Worm (Caenorhabditis elegans) whole organism, young adult: ENCODE measurements around the gene C44B7.7.

ENCODE experiments used
- F49E8.2 ChIP-seq: sonication (generic microtip); optimal IDR thresholded peaks from 3 replicates; lab custom pipeline; 2017; ENCODE audit warnings: missing genetic modification characterization, mild to moderate bottlenecking, missing compliant biosample characterization, antibody characterized with exemption, moderate library complexity; ENCODE audit not compliant: insufficient read depth
- Y53G8AR.9 ChIP-seq: fragments of 200-800 bp; sonication (Bioruptor generic); conservative IDR thresholded peaks from 2 replicates; pipeline ENCODE4 v1.3.6; 2022; ENCODE audit warnings: missing genetic modification reagents, missing genetic modification characterization, missing compliant biosample characterization
- Y79H2A.3 ChIP-seq: fragments of 200-800 bp; sonication (Bioruptor generic); conservative IDR thresholded peaks from 2 replicates; pipeline ENCODE4 v1.3.6; 2022; ENCODE audit warnings: missing genetic modification reagents, missing genetic modification characterization, missing compliant biosample characterization
- attf-5 ChIP-seq: fragments of 200-800 bp; sonication (Bioruptor generic); optimal IDR thresholded peaks from 2 replicates; lab custom pipeline; 2018; ENCODE audit warnings: mild to moderate bottlenecking, missing genetic modification characterization, missing compliant biosample characterization
- cebp-1 ChIP-seq, 2 experiments: fragments of 200-800 bp in 1 of 2; sonication (Bioruptor generic) in 1 of 2; sonication (generic microtip) in 1 of 2; IDR thresholded peaks in 1 of 2; optimal IDR thresholded peaks in 1 of 2; 2 replicates each; pipeline versions ENCODE4 v1.3.6 to Lab custom; 2017 to 2022; ENCODE audit warnings: missing compliant biosample characterization in 2 of 2, missing genetic modification characterization in 2 of 2, mild to moderate bottlenecking in 1 of 2, missing genetic modification reagents in 1 of 2, moderate library complexity in 1 of 2
- ets-4 ChIP-seq: fragments of 200-800 bp; sonication (Bioruptor generic); optimal IDR thresholded peaks from 2 replicates; lab custom pipeline; 2018; ENCODE audit warnings: mild to moderate bottlenecking, missing genetic modification characterization, missing compliant biosample characterization
- fkh-3 ChIP-seq: sonication (generic microtip); optimal IDR thresholded peaks from 2 replicates; lab custom pipeline; 2016; ENCODE audit warnings: mild to moderate bottlenecking, missing genetic modification characterization, missing compliant biosample characterization
- him-1 ChIP-seq: sonication (generic microtip); optimal IDR thresholded peaks from 2 replicates; lab custom pipeline; 2016; ENCODE audit warnings: missing genotype, missing genetic modification reagents, missing genetic modification characterization, missing compliant biosample characterization
- hrde-1 ChIP-seq: sonication (generic microtip); optimal IDR thresholded peaks from 2 replicates; lab custom pipeline; 2016; ENCODE audit warnings: missing genetic modification characterization, mild to moderate bottlenecking, missing compliant biosample characterization, moderate library complexity, missing genotype, missing genetic modification reagents, borderline replicate concordance
- hsf-1 ChIP-seq: fragments of 200-800 bp; sonication (Bioruptor generic); IDR thresholded peaks from 2 replicates; pipeline ENCODE4 v1.3.6; 2022; ENCODE audit warnings: missing genetic modification reagents, missing genetic modification characterization, missing compliant biosample characterization
- let-526 ChIP-seq: fragments of 200-800 bp; sonication (Bioruptor generic); IDR thresholded peaks from 2 replicates; pipeline ENCODE4 v1.3.6; 2022; ENCODE audit warnings: missing genetic modification reagents, missing genetic modification characterization, missing compliant biosample characterization
- lin-26 ChIP-seq: fragments of 200-800 bp; sonication (Bioruptor generic); IDR thresholded peaks from 2 replicates; pipeline ENCODE4 v1.3.6; 2022; ENCODE audit warnings: missing genetic modification reagents, missing genetic modification characterization, missing compliant biosample characterization
- lin-35 ChIP-seq, 3 experiments: fragments of 150-350 bp in 2 of 3; sonication (generic microtip) in 1 of 3; optimal IDR thresholded peaks; 2 replicates each; lab custom pipeline; 2014 to 2018; ENCODE audit warnings: missing biosample characterization in 3 of 3, missing genetic modification characterization in 3 of 3, missing genetic modification reagents in 3 of 3
- lin-40 ChIP-seq: sonication (generic microtip); optimal IDR thresholded peaks from 2 replicates; lab custom pipeline; 2016; ENCODE audit warnings: missing genetic modification characterization, mild to moderate bottlenecking, missing compliant biosample characterization, missing genotype, missing genetic modification reagents
- lin-54 ChIP-seq: fragments of 200-800 bp; sonication (Bioruptor generic); optimal IDR thresholded peaks from 2 replicates; lab custom pipeline; 2018; ENCODE audit warnings: mild to moderate bottlenecking, missing genetic modification characterization, missing compliant biosample characterization
- lir-1 ChIP-seq: fragments of 200-800 bp; sonication (Bioruptor generic); conservative IDR thresholded peaks from 2 replicates; pipeline ENCODE4 v1.3.6; 2022; ENCODE audit warnings: missing genetic modification reagents, missing genetic modification characterization, missing compliant biosample characterization
- lsl-1 ChIP-seq: fragments of 200-800 bp; sonication (Bioruptor generic); optimal IDR thresholded peaks from 2 replicates; lab custom pipeline; 2018; ENCODE audit warnings: mild to moderate bottlenecking, missing genetic modification characterization, moderate library complexity, missing compliant biosample characterization
- madf-10 ChIP-seq: sonication (generic microtip); optimal IDR thresholded peaks from 2 replicates; lab custom pipeline; 2016; ENCODE audit warnings: mild to moderate bottlenecking, missing genetic modification characterization, missing compliant biosample characterization
- mxl-1 ChIP-seq: sonication (generic microtip); optimal IDR thresholded peaks from 2 replicates; lab custom pipeline; 2016; ENCODE audit warnings: missing genetic modification characterization, missing compliant biosample characterization
- nfya-2 ChIP-seq: fragments of 200-800 bp; sonication (Bioruptor generic); IDR thresholded peaks from 2 replicates; pipeline ENCODE4 v1.3.6; 2022; ENCODE audit warnings: missing genetic modification reagents, missing genetic modification characterization, missing compliant biosample characterization
- nfyb-1 ChIP-seq: fragments of 200-800 bp; sonication (Bioruptor generic); IDR thresholded peaks from 2 replicates; pipeline ENCODE4 v1.3.6; 2022; ENCODE audit warnings: missing genetic modification reagents, missing genetic modification characterization, missing compliant biosample characterization
- nhr-80 ChIP-seq: sonication (generic microtip); optimal IDR thresholded peaks from 2 replicates; lab custom pipeline; 2016; ENCODE audit warnings: missing genetic modification characterization, missing compliant biosample characterization
- pbrm-1 ChIP-seq: fragments of 200-800 bp; sonication (Bioruptor generic); IDR thresholded peaks from 2 replicates; pipeline ENCODE4 v1.3.6; 2022; ENCODE audit warnings: missing genetic modification reagents, missing genetic modification characterization, missing compliant biosample characterization
- snpc-1.1 ChIP-seq: sonication (generic microtip); optimal IDR thresholded peaks from 2 replicates; lab custom pipeline; 2017; ENCODE audit warnings: missing genetic modification characterization, mild to moderate bottlenecking, missing compliant biosample characterization, antibody characterized with exemption, moderate library complexity, missing genotype, missing genetic modification reagents; ENCODE audit not compliant: insufficient read depth
- snpc-1.3 ChIP-seq: sonication (generic microtip); optimal IDR thresholded peaks from 2 replicates; lab custom pipeline; 2017; ENCODE audit warnings: missing genetic modification characterization, mild to moderate bottlenecking, missing compliant biosample characterization, antibody characterized with exemption, moderate library complexity, missing genotype, missing genetic modification reagents; ENCODE audit not compliant: insufficient read depth
- snpc-4 ChIP-seq, 5 experiments: fragments of 150-350 bp in 1 of 5; sonication (generic microtip) in 4 of 5; optimal IDR thresholded peaks; 2 replicates each; lab custom pipeline; 2014 to 2018; ENCODE audit warnings: missing genetic modification characterization in 5 of 5, missing biosample characterization in 3 of 5, antibody characterized with exemption in 2 of 5, mild to moderate bottlenecking in 2 of 5, missing compliant biosample characterization in 2 of 5, missing genotype in 2 of 5, moderate library complexity in 2 of 5, missing genetic modification reagents in 1 of 5
- somi-1 ChIP-seq: fragments of 200-800 bp; sonication (Bioruptor generic); optimal IDR thresholded peaks from 2 replicates; lab custom pipeline; 2018; ENCODE audit warnings: mild to moderate bottlenecking, missing genetic modification characterization, missing compliant biosample characterization
- sptf-2 ChIP-seq: fragments of 200-800 bp; sonication (Bioruptor generic); optimal IDR thresholded peaks from 2 replicates; lab custom pipeline; 2018; ENCODE audit warnings: mild to moderate bottlenecking, missing genetic modification characterization, missing compliant biosample characterization
- tbp1 ChIP-seq: fragments of 200-800 bp; sonication (Bioruptor generic); optimal IDR thresholded peaks from 2 replicates; lab custom pipeline; 2018; ENCODE audit warnings: mild to moderate bottlenecking, missing genetic modification characterization, missing compliant biosample characterization
- unc-62 ChIP-seq: fragments of 150-350 bp; optimal IDR thresholded peaks from 2 replicates; lab custom pipeline; 2014; ENCODE audit warnings: missing biosample characterization, missing genetic modification reagents, missing genetic modification characterization
- xnd-1 ChIP-seq: sonication (generic microtip); optimal IDR thresholded peaks from 2 replicates; lab custom pipeline; 2016; ENCODE audit warnings: missing genotype, missing genetic modification reagents, missing genetic modification characterization, missing compliant biosample characterization
- ztf-18 ChIP-seq: sonication (generic microtip); optimal IDR thresholded peaks from 2 replicates; lab custom pipeline; 2016; ENCODE audit warnings: missing genotype, mild to moderate bottlenecking, missing genetic modification characterization, missing compliant biosample characterization
- ztf-22 ChIP-seq: fragments of 200-800 bp; sonication (Bioruptor generic); optimal IDR thresholded peaks from 2 replicates; lab custom pipeline; 2018; ENCODE audit warnings: mild to moderate bottlenecking, missing genetic modification characterization, moderate library complexity, missing compliant biosample characterization
- ztf-25 ChIP-seq: fragments of 200-800 bp; sonication (Bioruptor generic); IDR thresholded peaks from 2 replicates; pipeline ENCODE4 v1.3.6; 2022; ENCODE audit warnings: missing genetic modification reagents, missing genetic modification characterization, missing compliant biosample characterization

C44B7.7 gene

DNA sequence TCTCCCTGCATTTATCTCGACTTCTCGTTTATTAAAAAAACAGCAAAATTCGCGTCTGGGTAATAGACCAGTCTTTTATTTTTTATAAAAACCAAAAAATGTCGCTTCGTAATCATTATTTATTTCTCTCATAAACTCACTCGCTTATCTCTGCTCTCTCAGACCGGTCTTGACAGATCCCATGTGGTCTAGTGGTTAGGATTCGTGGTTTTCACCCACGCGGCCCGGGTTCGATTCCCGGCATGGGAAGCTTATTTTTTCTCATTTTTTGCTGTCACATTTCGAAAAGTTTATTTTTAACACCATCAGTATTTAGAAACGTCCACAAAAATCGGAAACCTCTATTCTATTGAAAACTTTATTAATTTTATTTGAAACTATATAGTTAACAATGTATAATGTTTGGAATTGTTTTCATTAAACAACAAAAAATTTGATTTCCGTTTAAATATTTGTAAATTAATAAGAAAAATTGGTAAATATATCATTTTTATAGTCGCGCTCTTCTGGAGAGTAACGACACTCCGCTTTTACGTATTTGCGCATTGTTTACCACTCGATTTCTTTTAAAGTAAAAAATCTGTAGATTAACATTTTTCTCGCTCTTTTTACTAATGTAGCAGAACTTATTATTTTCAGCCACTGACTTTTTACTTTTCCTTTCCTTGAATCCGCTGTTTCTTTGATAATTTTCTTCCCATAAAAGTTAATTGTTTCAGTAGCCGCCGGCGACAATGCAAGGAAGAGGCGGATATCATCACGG, 18.2 kb upstream of the C44B7.7 start, which contains the start of gene hrpl-1 (continued):
- TF ChIP-seq him-1 (tag; lab: Kevin White, UChicago) (peak; percentile 15), ets-4 (no peak), lin-35 (GFP tag; optimal IDR thresholded peaks at IDR 0.05; lab: Kevin White, UChicago) (no peak), tbp1 (peak; percentile 90), snpc-4 (GFP tag; optimal IDR thresholded peaks at IDR 0.05; lab: Kevin White, UChicago) (no peak), snpc-4 (tag; optimal IDR thresholded peaks at IDR 0.05; lab: Kevin White, UChicago) (peak in 1 of 4 experiments; percentile 11), lin-26 (GFP tag; lab: Robert Waterston, UW) (0 out of 2 replicates have a peak, but pooled peaks have one; percentile 57), mxl-1 (peak; percentile 20), F49E8.2 (no peak), hrde-1 (tag; lab: Kevin White, UChicago) (peak; percentile 31), madf-10 (tag; lab: Kevin White, UChicago) (no peak), pbrm-1 (GFP tag; lab: Robert Waterston, UW) (0 out of 2 replicates have a peak, but pooled peaks have one; percentile 27)

DNA sequence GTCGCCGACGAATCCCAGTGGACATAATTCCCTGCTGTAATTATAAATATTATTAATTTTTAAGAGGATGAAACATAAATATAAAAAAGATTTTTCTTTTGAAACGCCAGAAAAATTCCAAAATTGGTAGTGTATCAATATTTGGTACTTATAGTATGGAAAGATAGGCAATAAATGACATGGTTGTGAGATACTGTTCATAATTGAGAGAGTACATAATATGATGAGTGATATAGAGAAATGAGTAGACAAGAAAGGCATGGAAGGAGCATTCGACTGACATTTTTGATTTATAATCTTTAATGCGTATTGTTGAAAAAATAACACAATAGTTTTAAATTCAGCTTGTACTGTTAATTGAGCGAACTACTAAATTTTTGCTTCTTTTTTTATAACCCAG, 17.5 kb upstream of the C44B7.7 start, which contains the start of gene C44B7.11:
TSS of gene C44B7.11 (minus strand) at position 34 of the 400 bp plus-strand sequence.
- no peak for TF ChIP-seq xnd-1 (tag; lab: Kevin White, UChicago)
- TF ChIP-seq nhr-80 (tag; lab: Kevin White, UChicago) = peak; percentile 30

DNA sequence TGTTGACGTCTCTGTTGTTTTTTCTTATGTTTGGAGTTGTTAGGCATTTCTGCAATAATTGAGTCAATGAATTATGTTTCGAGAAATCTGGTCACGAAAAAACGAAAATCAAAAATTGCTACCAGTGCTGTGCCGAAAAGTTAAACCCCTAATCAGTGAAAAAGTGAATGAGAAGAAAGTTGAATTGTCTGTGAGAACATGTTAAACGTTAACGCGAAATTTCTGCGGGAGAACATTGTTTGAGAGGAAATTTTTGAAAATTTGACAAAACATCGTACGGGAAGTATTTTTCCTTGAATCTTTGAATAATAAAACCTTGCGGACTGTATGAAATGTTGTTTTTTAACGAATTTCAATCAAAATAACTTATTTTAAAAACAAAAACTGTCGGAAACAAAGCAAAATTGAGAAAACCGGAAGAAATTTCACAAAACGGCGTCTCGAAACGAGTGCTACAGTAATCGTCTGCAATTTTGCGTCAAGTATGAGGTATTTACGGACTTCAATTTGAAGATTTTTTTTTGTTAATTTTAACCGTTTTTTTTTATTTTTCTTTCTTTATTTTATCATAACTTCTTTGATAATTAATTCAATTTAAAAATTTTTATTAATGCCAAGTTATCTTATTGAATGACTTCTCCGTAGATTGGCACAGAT, 13.8 kb upstream of the C44B7.7 start, which contains the start of gene adal-1:
TSS of gene adal-1 (minus strand) at position 51 of the 657 bp plus-strand sequence.
- TF ChIP-seq sptf-2 (no peak), ztf-18 (tag; lab: Kevin White, UChicago) (no peak), ztf-22 (GFP tag; lab: Kevin White, UChicago) (no peak), lsl-1 (GFP tag; lab: Kevin White, UChicago) (peak; percentile 61), snpc-1.1 (tag; lab: Kevin White, UChicago) (peak; percentile 6)

DNA sequence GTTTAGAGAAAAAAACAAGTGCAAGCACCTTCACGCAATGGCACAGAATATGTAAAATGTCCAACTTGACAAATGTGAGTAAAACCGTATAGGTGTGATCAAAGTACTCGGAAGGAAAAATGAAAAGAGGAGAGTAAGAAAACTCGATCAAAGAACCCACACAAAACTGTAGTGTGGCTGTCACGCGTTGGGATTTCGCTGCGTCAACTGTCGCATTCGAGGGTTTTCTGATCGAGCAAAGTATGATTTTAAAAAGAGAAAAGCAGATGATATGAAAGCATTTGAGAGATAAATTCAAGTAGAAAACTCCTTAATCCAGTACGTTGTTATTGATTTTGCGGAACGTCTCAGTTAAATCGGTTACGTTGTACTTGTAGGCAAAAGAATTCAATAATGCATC, 11.9 kb upstream of the C44B7.7 start:
- peak; percentile 46; the same call in 1 of the 2 replicates for TF ChIP-seq nfyb-1 (GFP tag; lab: Robert Waterston, UW)
- TF ChIP-seq Y53G8AR.9 (GFP tag; lab: Robert Waterston, UW) = no peak
- no peak for TF ChIP-seq cebp-1 (GFP tag; IDR thresholded peaks at IDR 0.05; lab: Robert Waterston, UW)
- peak; percentile 35 for TF ChIP-seq cebp-1 (tag; optimal IDR thresholded peaks at IDR 0.05; lab: Kevin White, UChicago)
- TF ChIP-seq hsf-1 (GFP tag; lab: Robert Waterston, UW) = 0 out of 2 replicates have a peak, but pooled peaks have one; percentile 16
- TF ChIP-seq fkh-3 (tag; lab: Kevin White, UChicago) = no peak
- TF ChIP-seq nfya-2 = no peak
- peak; percentile 30 for TF ChIP-seq somi-1 (GFP tag; lab: Kevin White, UChicago)
- TF ChIP-seq nhr-80 (tag; lab: Kevin White, UChicago) = peak; percentile 33
- peak; percentile 24 for TF ChIP-seq unc-62 (GFP tag; lab: Kevin White, UChicago)
- no peak for TF ChIP-seq snpc-1.3
- peak; percentile 36 for TF ChIP-seq tbp1
- no peak for TF ChIP-seq ztf-25 (GFP tag; lab: Robert Waterston, UW)
- 0 out of 2 replicates have a peak, but pooled peaks have one; percentile 50 for TF ChIP-seq lir-1
- TF ChIP-seq let-526 = peak; percentile 48; the same call in 1 of the 2 replicates
- TF ChIP-seq lin-54 (GFP tag; lab: Kevin White, UChicago) = peak; percentile 42
- peak; percentile 5 for TF ChIP-seq lin-40
- TF ChIP-seq attf-5 (GFP tag; lab: Kevin White, UChicago) = peak; percentile 21
- TF ChIP-seq Y79H2A.3 (GFP tag; lab: Robert Waterston, UW) = no peak
- TF ChIP-seq, all 124 proteins: peak for 12
